Worm (Caenorhabditis elegans) whole organism, L4/young adult: Measurements from ENCODE around the gene R09H10.7.

Experiments used
- W03F9.2 ChIP-seq: fragments of 150-350 bp; optimal IDR thresholded peaks from 2 replicates; lab custom pipeline; 2014; ENCODE audit warnings: missing biosample characterization, missing genetic modification characterization
- dao-5 ChIP-seq: sonication (generic microtip); optimal IDR thresholded peaks from 2 replicates; lab custom pipeline; 2016; ENCODE audit warnings: missing genotype, missing genetic modification characterization, moderate library complexity, missing compliant biosample characterization
- him-1 ChIP-seq: sonication (generic microtip); optimal IDR thresholded peaks from 2 replicates; lab custom pipeline; 2016; ENCODE audit warnings: missing genotype, missing genetic modification reagents, missing genetic modification characterization, missing compliant biosample characterization

DNA sequence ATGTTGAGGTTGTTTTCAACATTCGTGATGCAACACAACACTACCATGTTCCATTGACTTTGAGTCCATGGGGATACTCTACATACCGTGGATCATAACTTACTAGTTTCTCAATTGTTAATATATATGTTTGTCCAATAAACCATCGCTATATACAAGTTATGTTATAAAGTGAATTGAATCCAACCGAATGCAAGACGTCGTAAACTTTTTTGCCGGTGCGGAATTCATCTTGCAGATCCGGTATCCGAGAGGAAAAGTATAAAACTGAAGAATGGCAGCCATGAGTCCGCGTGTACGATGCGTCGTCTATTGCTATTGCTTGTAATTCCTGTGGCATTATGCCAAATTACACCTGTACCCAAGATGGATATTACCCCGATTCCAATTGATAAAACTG lies 12.6 kb upstream of the R09H10.7 start, which contains the start of gene R09H10.6:
- TF ChIP-seq W03F9.2 (tag; lab: Kevin White, UChicago) (no peak), dao-5 (tag; lab: Kevin White, UChicago) (no peak), him-1 (no peak)
